Worm (Caenorhabditis elegans): ENCODE results near the gene par-1.

- TF ChIP-seq lin-15B (tag; optimal IDR thresholded peaks at IDR 0.05) = no peak
- no peak for TF ChIP-seq zag-1 (tag; optimal IDR thresholded peaks at IDR 0.05)
- no peak for TF ChIP-seq ama-1 (optimal IDR thresholded peaks at IDR 0.05)
- TF ChIP-seq ztf-11 (tag; optimal IDR thresholded peaks at IDR 0.05) = no peak
- TF ChIP-seq pqm-1 (tag; optimal IDR thresholded peaks at IDR 0.05) = no peak
- TF ChIP-seq skn-1 (tag; optimal IDR thresholded peaks at IDR 0.05) = no peak
- no peak for TF ChIP-seq ZK546.5 (tag; optimal IDR thresholded peaks at IDR 0.05)
- no peak for TF ChIP-seq nhr-12 (tag; optimal IDR thresholded peaks at IDR 0.05)
- TF ChIP-seq daf-12 (tag; optimal IDR thresholded peaks at IDR 0.05) = no peak
Measured at ce11 chrV:14187104-14187503, 41.9 kb upstream of the par-1 start.

Data from whole organism, L3 larva.